Worm (Caenorhabditis elegans) whole organism, young adult: Measurements from ENCODE around the gene F16B12.7.

Experiments used
- B0019.2 ChIP-seq: fragments of 200-800 bp; sonication (Bioruptor generic); conservative IDR thresholded peaks from 2 replicates; pipeline ENCODE4 v1.3.6; 2022; ENCODE audit warnings: missing genetic modification reagents, missing genetic modification characterization, missing compliant biosample characterization
- B0035.1 ChIP-seq: sonication (generic microtip); optimal IDR thresholded peaks from 2 replicates; lab custom pipeline; 2016; ENCODE audit warnings: missing genetic modification characterization, mild to moderate bottlenecking, missing compliant biosample characterization, missing genotype, missing genetic modification reagents
- B0261.1 ChIP-seq: sonication (generic microtip); optimal IDR thresholded peaks from 2 replicates; lab custom pipeline; 2016; ENCODE audit warnings: mild to moderate bottlenecking, missing genetic modification characterization, moderate library complexity, missing compliant biosample characterization
- D2030.7 ChIP-seq: fragments of 200-800 bp; sonication (Bioruptor generic); IDR thresholded peaks from 2 replicates; pipeline ENCODE4 v1.3.6; 2022; ENCODE audit warnings: missing genetic modification reagents, missing genetic modification characterization, missing compliant biosample characterization
- F10E7.11 ChIP-seq: sonication (generic microtip); optimal IDR thresholded peaks from 2 replicates; lab custom pipeline; 2017; ENCODE audit warnings: mild to moderate bottlenecking, missing genetic modification characterization, moderate library complexity, missing compliant biosample characterization
- F22D6.2 ChIP-seq: sonication (generic microtip); optimal IDR thresholded peaks from 2 replicates; lab custom pipeline; 2016; ENCODE audit warnings: mild to moderate bottlenecking, missing genetic modification characterization, missing compliant biosample characterization
- F23B12.7 ChIP-seq: sonication (generic microtip); optimal IDR thresholded peaks from 2 replicates; lab custom pipeline; 2017; ENCODE audit warnings: missing genetic modification characterization, mild to moderate bottlenecking, missing compliant biosample characterization, antibody characterized with exemption, moderate library complexity; ENCODE audit not compliant: insufficient read depth
- F33H1.4 ChIP-seq: fragments of 200-800 bp; sonication (Bioruptor generic); IDR thresholded peaks from 2 replicates; pipeline ENCODE4 v1.3.6; 2022; ENCODE audit warnings: missing genetic modification reagents, missing genetic modification characterization, missing compliant biosample characterization
- F49E8.2 ChIP-seq: sonication (generic microtip); optimal IDR thresholded peaks from 3 replicates; lab custom pipeline; 2017; ENCODE audit warnings: missing genetic modification characterization, mild to moderate bottlenecking, missing compliant biosample characterization, antibody characterized with exemption, moderate library complexity; ENCODE audit not compliant: insufficient read depth
- F52B5.7 ChIP-seq: sonication (generic microtip); optimal IDR thresholded peaks from 2 replicates; lab custom pipeline; 2016; ENCODE audit warnings: mild to moderate bottlenecking, missing genetic modification characterization, missing compliant biosample characterization
- F55B11.4 ChIP-seq: sonication (generic microtip); optimal IDR thresholded peaks from 2 replicates; lab custom pipeline; 2016; ENCODE audit warnings: missing compliant biosample characterization, missing genetic modification characterization, borderline replicate concordance; ENCODE audit not compliant: insufficient read depth
- T07F8.4 ChIP-seq: sonication (generic microtip); optimal IDR thresholded peaks from 2 replicates; lab custom pipeline; 2016; ENCODE audit warnings: mild to moderate bottlenecking, missing genetic modification characterization, moderate library complexity, missing compliant biosample characterization
- Y53F4B.3 ChIP-seq: fragments of 200-800 bp; sonication (Bioruptor generic); IDR thresholded peaks from 2 replicates; pipeline ENCODE4 v1.3.6; 2022; ENCODE audit warnings: missing genetic modification reagents, missing genetic modification characterization, missing compliant biosample characterization
- Y95B8A.8 ChIP-seq: fragments of 200-800 bp; sonication (Bioruptor generic); IDR thresholded peaks from 2 replicates; pipeline ENCODE4 v1.3.6; 2022; ENCODE audit warnings: missing genetic modification reagents, missing genetic modification characterization, missing compliant biosample characterization
- akir-1 ChIP-seq: fragments of 200-800 bp; sonication (Bioruptor generic); optimal IDR thresholded peaks from 2 replicates; lab custom pipeline; 2018; ENCODE audit warnings: mild to moderate bottlenecking, missing genetic modification characterization, moderate library complexity, missing compliant biosample characterization
- aptf-2 ChIP-seq: fragments of 200-800 bp; sonication (Bioruptor generic); conservative IDR thresholded peaks from 2 replicates; pipeline ENCODE4 v1.3.6; 2022; ENCODE audit warnings: missing genetic modification reagents, missing genetic modification characterization, missing compliant biosample characterization
- atf-7 ChIP-seq: sonication (generic microtip); optimal IDR thresholded peaks from 2 replicates; lab custom pipeline; 2017; ENCODE audit warnings: mild to moderate bottlenecking, missing genetic modification characterization, missing compliant biosample characterization
- attf-6 ChIP-seq: fragments of 200-800 bp; sonication (Bioruptor generic); IDR thresholded peaks from 2 replicates; pipeline ENCODE4 v1.3.6; 2022; ENCODE audit warnings: missing genetic modification reagents, missing genetic modification characterization, missing compliant biosample characterization
- ccch-3 ChIP-seq: fragments of 200-800 bp; sonication (Bioruptor generic); optimal IDR thresholded peaks from 2 replicates; lab custom pipeline; 2018; ENCODE audit warnings: mild to moderate bottlenecking, missing genetic modification characterization, missing compliant biosample characterization
- cebp-1 ChIP-seq, 2 experiments: fragments of 200-800 bp in 1 of 2; sonication (Bioruptor generic) in 1 of 2; sonication (generic microtip) in 1 of 2; IDR thresholded peaks in 1 of 2; optimal IDR thresholded peaks in 1 of 2; 2 replicates each; pipeline versions ENCODE4 v1.3.6 to Lab custom; 2017 to 2022; ENCODE audit warnings: missing compliant biosample characterization in 2 of 2, missing genetic modification characterization in 2 of 2, mild to moderate bottlenecking in 1 of 2, missing genetic modification reagents in 1 of 2, moderate library complexity in 1 of 2
- ceh-27 ChIP-seq: fragments of 200-800 bp; sonication (Bioruptor generic); optimal IDR thresholded peaks from 2 replicates; lab custom pipeline; 2018; ENCODE audit warnings: mild to moderate bottlenecking, missing genetic modification characterization, moderate library complexity, missing compliant biosample characterization
- ceh-58 ChIP-seq: fragments of 200-800 bp; sonication (Bioruptor generic); IDR thresholded peaks from 2 replicates; pipeline ENCODE4 v1.3.6; 2022; ENCODE audit warnings: missing genetic modification characterization, missing compliant biosample characterization
- ceh-79 ChIP-seq: sonication (generic microtip); optimal IDR thresholded peaks from 2 replicates; lab custom pipeline; 2017; ENCODE audit warnings: mild to moderate bottlenecking, missing genetic modification characterization, missing compliant biosample characterization
- ceh-91 ChIP-seq: fragments of 200-800 bp; sonication (Bioruptor generic); IDR thresholded peaks from 2 replicates; pipeline ENCODE4 v1.3.6; 2022; ENCODE audit warnings: missing genetic modification reagents, missing genetic modification characterization, missing compliant biosample characterization
- chd-7 ChIP-seq: sonication (generic microtip); optimal IDR thresholded peaks from 2 replicates; lab custom pipeline; 2016; ENCODE audit warnings: mild to moderate bottlenecking, missing genetic modification characterization, moderate library complexity, missing compliant biosample characterization
- dpl-1 ChIP-seq: fragments of 150-350 bp; optimal IDR thresholded peaks from 2 replicates; lab custom pipeline; 2014; ENCODE audit warnings: missing biosample characterization, missing genetic modification reagents, missing genetic modification characterization
- egl-18 ChIP-seq: fragments of 200-800 bp; sonication (Bioruptor generic); IDR thresholded peaks from 2 replicates; pipeline ENCODE4 v1.3.6; 2022; ENCODE audit warnings: missing genetic modification reagents, missing genetic modification characterization, missing compliant biosample characterization
- him-1 ChIP-seq: sonication (generic microtip); optimal IDR thresholded peaks from 2 replicates; lab custom pipeline; 2016; ENCODE audit warnings: missing genotype, missing genetic modification reagents, missing genetic modification characterization, missing compliant biosample characterization
- hrde-1 ChIP-seq: sonication (generic microtip); optimal IDR thresholded peaks from 2 replicates; lab custom pipeline; 2016; ENCODE audit warnings: missing genetic modification characterization, mild to moderate bottlenecking, missing compliant biosample characterization, moderate library complexity, missing genotype, missing genetic modification reagents, borderline replicate concordance
- lsl-1 ChIP-seq: fragments of 200-800 bp; sonication (Bioruptor generic); optimal IDR thresholded peaks from 2 replicates; lab custom pipeline; 2018; ENCODE audit warnings: mild to moderate bottlenecking, missing genetic modification characterization, moderate library complexity, missing compliant biosample characterization
- madf-6 ChIP-seq: fragments of 200-800 bp; sonication (Bioruptor generic); IDR thresholded peaks from 2 replicates; pipeline ENCODE4 v1.3.6; 2022; ENCODE audit warnings: missing genetic modification reagents, missing genetic modification characterization, missing compliant biosample characterization
- mel-28 ChIP-seq: sonication (generic microtip); optimal IDR thresholded peaks from 2 replicates; lab custom pipeline; 2016; ENCODE audit warnings: borderline replicate concordance, mild to moderate bottlenecking, missing genetic modification characterization, missing compliant biosample characterization
- rpc-1 ChIP-seq, 2 experiments: fragments of 150-350 bp in 1 of 2; sonication (generic microtip) in 1 of 2; optimal IDR thresholded peaks; 2 replicates each; lab custom pipeline; 2014 to 2018; ENCODE audit warnings: missing biosample characterization in 1 of 2, missing genetic modification characterization in 1 of 2, missing genetic modification reagents in 1 of 2, missing genotype in 1 of 2
- snpc-4 ChIP-seq, 5 experiments: fragments of 150-350 bp in 1 of 5; sonication (generic microtip) in 4 of 5; optimal IDR thresholded peaks; 2 replicates each; lab custom pipeline; 2014 to 2018; ENCODE audit warnings: missing genetic modification characterization in 5 of 5, missing biosample characterization in 3 of 5, antibody characterized with exemption in 2 of 5, mild to moderate bottlenecking in 2 of 5, missing compliant biosample characterization in 2 of 5, missing genotype in 2 of 5, moderate library complexity in 2 of 5, missing genetic modification reagents in 1 of 5
- tbp1 ChIP-seq: fragments of 200-800 bp; sonication (Bioruptor generic); optimal IDR thresholded peaks from 2 replicates; lab custom pipeline; 2018; ENCODE audit warnings: mild to moderate bottlenecking, missing genetic modification characterization, missing compliant biosample characterization
- tbx-9 ChIP-seq: sonication (generic microtip); optimal IDR thresholded peaks from 2 replicates; lab custom pipeline; 2016; ENCODE audit warnings: borderline replicate concordance, missing genetic modification characterization, inconsistent platforms, missing compliant biosample characterization
- unc-62 ChIP-seq: fragments of 150-350 bp; optimal IDR thresholded peaks from 2 replicates; lab custom pipeline; 2014; ENCODE audit warnings: missing biosample characterization, missing genetic modification reagents, missing genetic modification characterization
- zim-3 ChIP-seq: sonication (generic microtip); optimal IDR thresholded peaks from 2 replicates; lab custom pipeline; 2017; ENCODE audit warnings: mild to moderate bottlenecking, missing genetic modification characterization, moderate library complexity, missing compliant biosample characterization

F16B12.7 gene

ce11 chrX:14101986-14102385, 6.4 kb upstream of the F16B12.7 start, which contains the start of gene F16B12.6 (continued):
- no peak for TF ChIP-seq F49E8.2 (tag; lab: Kevin White, UChicago)
- TF ChIP-seq F52B5.7 (tag; lab: Kevin White, UChicago): no peak
- TF ChIP-seq ccch-3 (GFP tag; lab: Kevin White, UChicago): no peak
- TF ChIP-seq zim-3 (tag; lab: Kevin White, UChicago): no peak
- TF ChIP-seq B0261.1 (tag; lab: Kevin White, UChicago): no peak
- TF ChIP-seq rpc-1 (optimal IDR thresholded peaks at IDR 0.05; lab: Kevin White, UChicago): no peak
- no peak for TF ChIP-seq rpc-1 (tag; optimal IDR thresholded peaks at IDR 0.05; lab: Kevin White, UChicago)
- no peak for TF ChIP-seq ceh-58
- peak; percentile 43 for TF ChIP-seq dpl-1 (GFP tag; lab: Kevin White, UChicago)
- TF ChIP-seq F22D6.2: no peak
- no peak for TF ChIP-seq unc-62 (GFP tag; lab: Kevin White, UChicago)
- no peak for TF ChIP-seq B0035.1 (tag; lab: Kevin White, UChicago)
- TF ChIP-seq ceh-91 (GFP tag; lab: Robert Waterston, UW): no peak
- TF ChIP-seq D2030.7 (GFP tag; lab: Robert Waterston, UW): no peak
- TF ChIP-seq attf-6 (GFP tag; lab: Robert Waterston, UW): no peak
- TF ChIP-seq T07F8.4 (tag; lab: Kevin White, UChicago): no peak
- TF ChIP-seq akir-1 (GFP tag; lab: Kevin White, UChicago): no peak
- no peak for TF ChIP-seq hrde-1 (tag; lab: Kevin White, UChicago)
- no peak for TF ChIP-seq mel-28 (tag; lab: Kevin White, UChicago)
- TF ChIP-seq tbx-9 (tag; lab: Kevin White, UChicago): no peak
- no peak for TF ChIP-seq atf-7 (tag; lab: Kevin White, UChicago)
- no peak for TF ChIP-seq B0019.2 (GFP tag; lab: Robert Waterston, UW)
- TF ChIP-seq egl-18: 0 out of 2 replicates have a peak, but pooled peaks have one; percentile 67
- no peak for TF ChIP-seq F55B11.4
- no peak for TF ChIP-seq snpc-4 (GFP tag; optimal IDR thresholded peaks at IDR 0.05; lab: Kevin White, UChicago)
- peak in 3 of 4 experiments; percentile 16 to 49 (median 17) for TF ChIP-seq snpc-4 (tag; optimal IDR thresholded peaks at IDR 0.05; lab: Kevin White, UChicago)
- no peak for TF ChIP-seq ceh-79 (tag; lab: Kevin White, UChicago)
- TF ChIP-seq cebp-1 (GFP tag; IDR thresholded peaks at IDR 0.05; lab: Robert Waterston, UW): no peak
- TF ChIP-seq cebp-1 (tag; optimal IDR thresholded peaks at IDR 0.05; lab: Kevin White, UChicago): no peak
- TF ChIP-seq tbp1: peak; percentile 38
- no peak for TF ChIP-seq F10E7.11 (tag; lab: Kevin White, UChicago)
- TF ChIP-seq chd-7 (tag; lab: Kevin White, UChicago): no peak
- TF ChIP-seq Y95B8A.8 (GFP tag; lab: Robert Waterston, UW): no peak
- TF ChIP-seq Y53F4B.3: no peak
- TF ChIP-seq F23B12.7 (tag; lab: Kevin White, UChicago): no peak
- TF ChIP-seq lsl-1 (GFP tag; lab: Kevin White, UChicago): no peak
- no peak for TF ChIP-seq him-1 (tag; lab: Kevin White, UChicago)
- TF ChIP-seq madf-6 (GFP tag; lab: Robert Waterston, UW): peak; percentile 43; the same call in 1 of the 2 replicates

ce11 chrX:14102474-14102873, 5.9 kb upstream of the F16B12.7 start:
- TF ChIP-seq aptf-2 (GFP tag; lab: Robert Waterston, UW): no peak
- TF ChIP-seq F33H1.4: no peak
- no peak for TF ChIP-seq mel-28 (tag; lab: Kevin White, UChicago)
- no peak for TF ChIP-seq ceh-27 (GFP tag; lab: Kevin White, UChicago)
